Worm (Caenorhabditis elegans) whole organism, early embryonic: ENCODE data around the gene smrd-1.

Experiments
- B0310.2 ChIP-seq: sonication (generic microtip); optimal IDR thresholded peaks from 2 replicates; lab custom pipeline; 2016; ENCODE audit warnings: mild to moderate bottlenecking, missing genetic modification characterization, missing compliant biosample characterization
- F13C5.2 ChIP-seq: sonication (generic microtip); optimal IDR thresholded peaks from 2 replicates; lab custom pipeline; 2017; ENCODE audit warnings: mild to moderate bottlenecking, missing genetic modification characterization, inconsistent platforms, missing compliant biosample characterization
- aly-1 ChIP-seq: sonication (generic microtip); optimal IDR thresholded peaks from 2 replicates; lab custom pipeline; 2016; ENCODE audit warnings: missing genetic modification characterization, missing compliant biosample characterization
- ama-1 ChIP-seq: fragments of 150-350 bp; optimal IDR thresholded peaks from 2 replicates; lab custom pipeline; 2014
- ceh-13 ChIP-seq: fragments of 200-800 bp; sonication (Bioruptor generic); optimal IDR thresholded peaks from 2 replicates; lab custom pipeline; 2018; ENCODE audit warnings: mild to moderate bottlenecking, missing genetic modification characterization, missing compliant biosample characterization
- ceh-36 ChIP-seq: sonication (generic microtip); optimal IDR thresholded peaks from 2 replicates; lab custom pipeline; 2016; ENCODE audit warnings: missing genetic modification characterization, inconsistent platforms, missing compliant biosample characterization
- ets-7 ChIP-seq: sonication (generic microtip); optimal IDR thresholded peaks from 2 replicates; lab custom pipeline; 2016; ENCODE audit warnings: missing genotype, missing genetic modification characterization, missing compliant biosample characterization
- flt-1 ChIP-seq: fragments of 200-800 bp; sonication (Bioruptor generic); IDR thresholded peaks from 2 replicates; pipeline ENCODE4 v1.3.6; 2022; ENCODE audit warnings: missing genetic modification characterization, missing compliant biosample characterization
- hmbx-1 ChIP-seq: sonication (generic microtip); optimal IDR thresholded peaks from 2 replicates; lab custom pipeline; 2016; ENCODE audit warnings: mild to moderate bottlenecking, missing genetic modification characterization, missing compliant biosample characterization
- hmg-4 ChIP-seq: fragments of 200-800 bp; sonication (Bioruptor generic); optimal IDR thresholded peaks from 2 replicates; lab custom pipeline; 2018; ENCODE audit warnings: mild to moderate bottlenecking, missing genetic modification characterization, missing compliant biosample characterization
- hnd-1 ChIP-seq: sonication (generic microtip); optimal IDR thresholded peaks from 2 replicates; lab custom pipeline; 2016; ENCODE audit warnings: missing genetic modification characterization, missing compliant biosample characterization
- pes-1 ChIP-seq: fragments of 200-800 bp; sonication (Bioruptor generic); IDR thresholded peaks from 2 replicates; pipeline ENCODE4 v1.3.6; 2022; ENCODE audit warnings: missing genetic modification reagents, missing genetic modification characterization, missing compliant biosample characterization
- scrt-1 ChIP-seq: fragments of 200-800 bp; sonication (Bioruptor generic); IDR thresholded peaks from 2 replicates; pipeline ENCODE4 v1.3.6; 2022; ENCODE audit warnings: missing genetic modification characterization, missing compliant biosample characterization
- sea-1 ChIP-seq: fragments of 200-800 bp; sonication (Bioruptor generic); conservative IDR thresholded peaks from 2 replicates; pipeline ENCODE4 v1.3.6; 2022; ENCODE audit warnings: missing genetic modification characterization, missing compliant biosample characterization
- tbx-11 ChIP-seq: fragments of 200-800 bp; sonication (Bioruptor generic); IDR thresholded peaks from 2 replicates; pipeline ENCODE4 v1.3.6; 2022; ENCODE audit warnings: missing genetic modification characterization, missing compliant biosample characterization
- tbx-37 ChIP-seq: fragments of 200-800 bp; sonication (Bioruptor generic); conservative IDR thresholded peaks from 2 replicates; pipeline ENCODE4 v1.3.6; 2022; ENCODE audit warnings: missing genetic modification reagents, missing genetic modification characterization, missing compliant biosample characterization
- tra-4 ChIP-seq: sonication (generic microtip); optimal IDR thresholded peaks from 2 replicates; lab custom pipeline; 2017; ENCODE audit warnings: missing genetic modification characterization, missing compliant biosample characterization

smrd-1 gene

ce11 chrIII:10389608-10390007 is 46.2 kb downstream of the smrd-1 start:
- TF ChIP-seq B0310.2 (tag; lab: Kevin White, UChicago) (no peak), flt-1 (GFP tag; lab: Robert Waterston, UW) (no peak)

ce11 chrIII:10386476-10386875 is 49.3 kb downstream of the smrd-1 start, which contains the start of gene C38H2.3:
TSS of gene C38H2.3 (minus strand) at chrIII:10386576.
- TF ChIP-seq ets-7 (tag; lab: Kevin White, UChicago) (no peak), hnd-1 (tag; lab: Kevin White, UChicago) (no peak), sea-1 (GFP tag; lab: Robert Waterston, UW) (no peak), flt-1 (GFP tag; lab: Robert Waterston, UW) (no peak), pes-1 (GFP tag; lab: Robert Waterston, UW) (no peak), F13C5.2 (tag; lab: Kevin White, UChicago) (no peak), tbx-37 (GFP tag; lab: Robert Waterston, UW) (no peak), tra-4 (tag; lab: Kevin White, UChicago) (no peak), ama-1 (no peak), tbx-11 (GFP tag; lab: Robert Waterston, UW) (no peak), scrt-1 (no peak), ceh-13 (no peak), hmg-4 (GFP tag; lab: Kevin White, UChicago) (no peak)

- TF ChIP-seq tbx-37 (GFP tag; lab: Robert Waterston, UW) (no peak), B0310.2 (tag; lab: Kevin White, UChicago) (no peak), hmbx-1 (tag; lab: Kevin White, UChicago) (no peak), sea-1 (GFP tag; lab: Robert Waterston, UW) (no peak), pes-1 (GFP tag; lab: Robert Waterston, UW) (no peak), ets-7 (tag; lab: Kevin White, UChicago) (no peak), ceh-13 (no peak), scrt-1 (no peak), flt-1 (GFP tag; lab: Robert Waterston, UW) (no peak), ceh-36 (tag; lab: Kevin White, UChicago) (no peak), tra-4 (tag; lab: Kevin White, UChicago) (no peak), aly-1 (tag; lab: Kevin White, UChicago) (no peak), tbx-11 (GFP tag; lab: Robert Waterston, UW) (no peak), hmg-4 (GFP tag; lab: Kevin White, UChicago) (no peak), ama-1 (no peak), F13C5.2 (tag; lab: Kevin White, UChicago) (no peak), hnd-1 (tag; lab: Kevin White, UChicago) (no peak)
These were observed 52.0 kb downstream of the smrd-1 start for ce11 chrIII:10383804-10384203.

- TF ChIP-seq flt-1 (GFP tag; lab: Robert Waterston, UW) = no peak
These were observed 54.3 kb downstream of the smrd-1 start, which contains the start of gene C38H2.2 for ce11 chrIII:10381473-10381872. TSS of gene C38H2.2 (plus strand) at chrIII:10381773.

ce11 chrIII:10380640-10381039 is 55.1 kb downstream of the smrd-1 start:
- TF ChIP-seq hnd-1 (tag; lab: Kevin White, UChicago) (no peak), hmg-4 (GFP tag; lab: Kevin White, UChicago) (no peak), hmbx-1 (tag; lab: Kevin White, UChicago) (no peak), flt-1 (GFP tag; lab: Robert Waterston, UW) (no peak), scrt-1 (no peak), aly-1 (tag; lab: Kevin White, UChicago) (no peak), ama-1 (no peak), ceh-13 (no peak), B0310.2 (tag; lab: Kevin White, UChicago) (no peak), pes-1 (GFP tag; lab: Robert Waterston, UW) (no peak), tra-4 (tag; lab: Kevin White, UChicago) (no peak), F13C5.2 (tag; lab: Kevin White, UChicago) (no peak), tbx-11 (GFP tag; lab: Robert Waterston, UW) (no peak), tbx-37 (GFP tag; lab: Robert Waterston, UW) (no peak), ceh-36 (tag; lab: Kevin White, UChicago) (no peak), ets-7 (tag; lab: Kevin White, UChicago) (no peak)

- no peak for TF ChIP-seq tra-4 (tag; lab: Kevin White, UChicago)
- no peak for TF ChIP-seq flt-1 (GFP tag; lab: Robert Waterston, UW)
- no peak for TF ChIP-seq ama-1
- no peak for TF ChIP-seq tbx-37 (GFP tag; lab: Robert Waterston, UW)
- no peak for TF ChIP-seq pes-1 (GFP tag; lab: Robert Waterston, UW)
- no peak for TF ChIP-seq B0310.2 (tag; lab: Kevin White, UChicago)
- no peak for TF ChIP-seq ceh-13
- no peak for TF ChIP-seq ets-7 (tag; lab: Kevin White, UChicago)
- TF ChIP-seq aly-1 (tag; lab: Kevin White, UChicago) = no peak
- no peak for TF ChIP-seq hmg-4 (GFP tag; lab: Kevin White, UChicago)
- TF ChIP-seq F13C5.2 (tag; lab: Kevin White, UChicago) = no peak
These were observed 56.2 kb downstream of the smrd-1 start for ce11 chrIII:10379632-10380031.

- no peak for TF ChIP-seq hmbx-1 (tag; lab: Kevin White, UChicago)
- TF ChIP-seq F13C5.2 (tag; lab: Kevin White, UChicago) = no peak
- no peak for TF ChIP-seq ama-1
- TF ChIP-seq flt-1 (GFP tag; lab: Robert Waterston, UW) = no peak
- no peak for TF ChIP-seq B0310.2 (tag; lab: Kevin White, UChicago)
- TF ChIP-seq aly-1 (tag; lab: Kevin White, UChicago) = no peak
- no peak for TF ChIP-seq scrt-1
- TF ChIP-seq ets-7 (tag; lab: Kevin White, UChicago) = no peak
- TF ChIP-seq tbx-11 (GFP tag; lab: Robert Waterston, UW) = no peak
- no peak for TF ChIP-seq pes-1 (GFP tag; lab: Robert Waterston, UW)
- no peak for TF ChIP-seq hnd-1 (tag; lab: Kevin White, UChicago)
- TF ChIP-seq hmg-4 (GFP tag; lab: Kevin White, UChicago) = no peak
- no peak for TF ChIP-seq tra-4 (tag; lab: Kevin White, UChicago)
- TF ChIP-seq sea-1 (GFP tag; lab: Robert Waterston, UW) = no peak
- no peak for TF ChIP-seq ceh-13
- no peak for TF ChIP-seq tbx-37 (GFP tag; lab: Robert Waterston, UW)
- no peak for TF ChIP-seq ceh-36 (tag; lab: Kevin White, UChicago)
These were observed 56.9 kb downstream of the smrd-1 start for ce11 chrIII:10378899-10379298.
